Worm (Caenorhabditis elegans): ENCODE data around the gene F31F4.1.

DNA sequence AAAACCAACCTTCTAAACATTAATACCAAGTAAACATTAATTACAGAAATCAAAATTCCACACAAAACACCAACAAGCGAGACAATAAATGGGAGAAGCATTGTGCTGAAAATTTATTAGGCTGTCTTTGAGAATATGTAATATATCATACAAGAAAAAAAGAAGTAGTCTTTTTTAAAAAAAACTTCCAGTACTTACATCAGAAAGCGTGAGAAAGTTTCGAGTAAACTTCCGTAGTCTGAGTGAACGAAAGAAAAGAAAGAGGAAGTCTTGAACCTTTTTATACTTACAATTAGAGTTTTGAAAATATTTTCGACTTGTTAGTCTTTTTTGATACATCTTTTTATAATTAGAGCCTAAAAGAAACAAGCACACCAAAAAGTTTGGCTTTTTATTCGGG is 35.9 kb downstream of the F31F4.1 start, which contains the start of gene srbc-40:
- TF ChIP-seq tbx-37 (GFP tag; conservative IDR thresholded peaks at IDR 0.05) (no peak), hmg-4 (GFP tag; optimal IDR thresholded peaks at IDR 0.05) (no peak), tbx-11 (GFP tag; IDR thresholded peaks at IDR 0.05) (no peak), ets-7 (tag; optimal IDR thresholded peaks at IDR 0.05) (no peak), F13C5.2 (tag; optimal IDR thresholded peaks at IDR 0.05) (no peak), hnd-1 (tag; optimal IDR thresholded peaks at IDR 0.05) (no peak), hmbx-1 (tag; optimal IDR thresholded peaks at IDR 0.05) (no peak), ama-1 (optimal IDR thresholded peaks at IDR 0.05) (no peak), sea-1 (GFP tag; conservative IDR thresholded peaks at IDR 0.05) (no peak)
